Fruit fly (Drosophila melanogaster): ENCODE measurements around the gene CG7692.

DNA sequence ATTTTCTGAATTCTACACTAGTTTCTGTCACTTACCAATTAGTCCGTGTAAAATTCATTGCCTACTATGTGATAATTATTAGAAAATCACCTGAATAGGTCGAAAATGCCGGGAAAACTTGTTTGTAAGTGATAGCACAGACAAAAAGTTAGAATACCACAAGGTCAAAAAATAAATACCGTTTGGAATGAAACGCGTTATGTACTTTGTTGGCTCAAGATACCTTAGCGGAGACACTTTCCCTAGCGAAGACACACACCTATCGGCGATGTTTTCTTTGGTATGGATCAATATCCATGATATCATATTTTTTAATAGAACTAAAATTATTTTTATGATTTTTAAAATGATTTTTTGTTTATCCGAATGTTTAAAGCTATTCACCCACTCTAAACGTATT lies 12.5 kb upstream of the CG7692 start, which contains the start of gene CG6479:
- TF ChIP-seq CTCF (optimal IDR thresholded peaks at IDR 0.05) (peak; percentile 29 to 65), CG8478 (optimal IDR thresholded peaks at IDR 0.05) (no peak)
